Worm (Caenorhabditis elegans): ENCODE measurements around the gene lips-13.

Gene lips-13

DNA sequence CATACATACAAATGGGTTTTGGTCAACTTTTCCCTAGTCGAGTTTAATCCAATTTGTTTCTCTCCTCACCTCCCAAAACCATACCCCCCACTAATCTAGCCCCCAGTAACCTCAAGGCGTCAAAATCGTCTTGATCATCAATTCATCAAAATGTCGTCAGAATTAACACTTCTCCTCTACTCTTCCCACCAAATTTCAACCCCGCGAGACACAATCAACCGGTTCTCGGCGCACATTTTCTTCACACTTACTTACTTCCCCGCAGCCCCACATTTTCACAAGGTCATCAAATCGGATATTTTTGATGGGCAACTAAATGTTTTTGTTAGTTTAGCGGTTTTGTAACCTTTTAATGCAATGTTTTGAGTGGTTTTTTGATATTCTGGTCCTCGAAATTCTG is 27.1 kb downstream of the lips-13 start:
- TF ChIP-seq unc-62 (GFP tag; optimal IDR thresholded peaks at IDR 0.05) = no peak

ce11 chrII:1088527-1089230 is 29.2 kb downstream of the lips-13 start:
- TF ChIP-seq unc-62 (GFP tag; optimal IDR thresholded peaks at IDR 0.05) = no peak

- no peak for TF ChIP-seq unc-62 (GFP tag; optimal IDR thresholded peaks at IDR 0.05)
These were observed 31.4 kb downstream of the lips-13 start for ce11 chrII:1086479-1086878.

ce11 chrII:1085546-1085945 is 32.3 kb downstream of the lips-13 start:
- no peak for TF ChIP-seq unc-62 (GFP tag; optimal IDR thresholded peaks at IDR 0.05)

DNA sequence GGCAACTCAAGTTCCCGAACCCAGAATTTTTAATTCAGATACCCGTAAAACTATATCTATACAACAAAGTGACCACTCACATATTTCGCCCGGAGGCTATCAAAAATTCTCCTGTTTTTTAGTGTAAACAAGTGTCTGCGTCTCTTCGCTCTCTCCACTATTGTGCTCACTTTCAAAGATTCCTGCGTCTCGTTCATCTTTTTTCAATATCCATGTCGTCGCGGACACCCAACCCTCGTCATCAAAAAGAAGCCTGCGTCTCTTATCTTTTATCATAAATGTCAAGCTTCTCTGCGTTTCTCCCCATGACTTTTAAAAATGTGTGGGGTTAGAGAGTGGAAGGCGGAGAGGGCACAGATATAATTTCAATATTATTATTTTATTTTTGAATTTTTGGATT is 32.9 kb downstream of the lips-13 start:
- TF ChIP-seq unc-62 (GFP tag; optimal IDR thresholded peaks at IDR 0.05) = no peak

ce11 chrII:1082859-1083258 is 35.0 kb downstream of the lips-13 start, which contains the start of gene K02E7.1:
TSS of gene K02E7.1 (plus strand) at chrII:1083159.
- TF ChIP-seq unc-62 (GFP tag; optimal IDR thresholded peaks at IDR 0.05) = no peak

ce11 chrII:1075424-1075823 is 42.4 kb downstream of the lips-13 start, which contains the start of gene K02E7.11:
TSS of gene K02E7.11 (minus strand) at chrII:1075524.
- TF ChIP-seq unc-62 (GFP tag; optimal IDR thresholded peaks at IDR 0.05) = no peak

- TF ChIP-seq unc-62 (GFP tag; optimal IDR thresholded peaks at IDR 0.05) = no peak
These were observed 45.7 kb downstream of the lips-13 start, which contains the start of gene K02E7.4 for ce11 chrII:1072106-1072505. TSS of gene K02E7.4 (plus strand) at chrII:1072406.

ce11 chrII:1071432-1071831 is 46.4 kb downstream of the lips-13 start:
- TF ChIP-seq unc-62 (GFP tag; optimal IDR thresholded peaks at IDR 0.05) = no peak

DNA sequence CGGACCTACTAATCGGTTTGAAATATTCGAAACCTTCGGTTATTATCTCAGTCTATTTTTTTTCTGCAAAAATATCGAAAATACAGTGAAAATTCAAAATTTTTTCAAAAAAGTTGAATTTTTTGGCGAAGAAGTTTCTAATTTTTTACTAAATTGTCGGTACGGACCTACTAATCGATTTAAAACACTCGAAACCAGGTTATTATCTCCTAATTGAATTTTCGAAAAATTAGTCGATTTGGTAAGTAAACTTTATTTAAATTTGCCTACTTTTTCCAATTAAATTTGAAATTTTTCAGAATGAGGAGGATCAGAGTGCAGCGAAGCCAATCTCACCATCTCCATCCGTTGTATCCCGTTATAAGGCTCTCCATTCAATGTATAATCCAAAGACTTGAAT is 47.0 kb downstream of the lips-13 start, which contains the start of gene K02E7.12:
Gene K02E7.12, plus strand, starts transcription at position 301 of the 400 bp plus-strand sequence.
- TF ChIP-seq unc-62 (GFP tag; optimal IDR thresholded peaks at IDR 0.05) = no peak

DNA sequence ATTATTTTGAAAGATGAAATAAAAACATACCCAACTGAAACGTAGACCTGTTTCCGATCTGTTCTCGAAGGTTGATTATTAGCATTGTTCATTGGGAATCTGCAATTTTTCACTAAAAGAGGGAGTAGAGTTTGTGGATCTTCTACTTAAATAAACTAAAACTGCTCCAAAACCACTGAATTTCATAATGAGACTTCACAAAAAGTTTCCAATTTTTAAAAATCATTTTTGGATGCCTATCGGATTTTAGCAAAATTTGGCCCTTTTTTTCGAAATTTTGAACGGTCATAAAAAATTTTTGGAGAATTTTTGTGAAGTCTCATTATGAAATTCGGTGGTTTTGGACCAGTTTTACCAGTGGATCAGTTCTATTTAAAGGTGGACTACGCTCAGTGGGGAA is 50.9 kb downstream of the lips-13 start, which contains the start of gene K02E7.10:
Gene K02E7.10, minus strand, starts transcription at position 101 of the 400 bp plus-strand sequence.
- TF ChIP-seq unc-62 (GFP tag; optimal IDR thresholded peaks at IDR 0.05) = no peak
